Fruit fly (Drosophila melanogaster) whole organism, pupa: ENCODE measurements around the gene CG16782.

Experiments
- CG17806 ChIP-seq: fragments of 200-800 bp; sonication (Bioruptor generic); optimal IDR thresholded peaks from 2 replicates; lab custom pipeline; 2018; ENCODE audit warnings: missing biosample characterization, mild to moderate bottlenecking, missing genetic modification characterization, moderate library complexity
- CG4496 ChIP-seq: fragments of 200-800 bp; sonication (Bioruptor generic); IDR thresholded peaks from 3 replicates; pipeline ENCODE4 v1.3.6; 2022; ENCODE audit warnings: missing biosample characterization, missing genetic modification characterization
- CG9948 ChIP-seq: fragments of 200-800 bp; sonication (Bioruptor generic); optimal IDR thresholded peaks from 2 replicates; lab custom pipeline; 2018; ENCODE audit warnings: missing biosample characterization, mild to moderate bottlenecking, missing genetic modification characterization, moderate library complexity
- EcR ChIP-seq: fragments of 200-800 bp; sonication (Bioruptor generic); optimal IDR thresholded peaks from 3 replicates; lab custom pipeline; 2019; ENCODE audit warnings: missing biosample characterization, missing genetic modification characterization, mild to moderate bottlenecking, moderate library complexity, missing genetic modification reagents
- Pif1B ChIP-seq: fragments of 200-800 bp; sonication (Bioruptor generic); optimal IDR thresholded peaks from 3 replicates; lab custom pipeline; 2016; ENCODE audit warnings: missing biosample characterization, missing genetic modification characterization

dm6 chrX:3465551-3465950 lies 5.5 kb upstream of the CG16782 start:
- TF ChIP-seq EcR, result no peak
- no peak for TF ChIP-seq CG9948
- no peak for TF ChIP-seq CG17806 (tag; lab: Kevin White, UChicago)
- TF ChIP-seq CG4496 (GFP tag; lab: Robert Waterston, UW), result no peak
- no peak for TF ChIP-seq Pif1B (GFP tag; lab: Kevin White, UChicago)
